Worm (Caenorhabditis elegans) whole organism, early embryonic: ENCODE data around the gene pbo-1.

Source experiments
- B0310.2 ChIP-seq: sonication (generic microtip); optimal IDR thresholded peaks from 2 replicates; lab custom pipeline; 2016; ENCODE audit warnings: mild to moderate bottlenecking, missing genetic modification characterization, missing compliant biosample characterization
- ama-1 ChIP-seq: fragments of 150-350 bp; optimal IDR thresholded peaks from 2 replicates; lab custom pipeline; 2014
- ceh-36 ChIP-seq: sonication (generic microtip); optimal IDR thresholded peaks from 2 replicates; lab custom pipeline; 2016; ENCODE audit warnings: missing genetic modification characterization, inconsistent platforms, missing compliant biosample characterization
- ets-7 ChIP-seq: sonication (generic microtip); optimal IDR thresholded peaks from 2 replicates; lab custom pipeline; 2016; ENCODE audit warnings: missing genotype, missing genetic modification characterization, missing compliant biosample characterization
- flt-1 ChIP-seq: fragments of 200-800 bp; sonication (Bioruptor generic); IDR thresholded peaks from 2 replicates; pipeline ENCODE4 v1.3.6; 2022; ENCODE audit warnings: missing genetic modification characterization, missing compliant biosample characterization
- hmbx-1 ChIP-seq: sonication (generic microtip); optimal IDR thresholded peaks from 2 replicates; lab custom pipeline; 2016; ENCODE audit warnings: mild to moderate bottlenecking, missing genetic modification characterization, missing compliant biosample characterization
- pes-1 ChIP-seq: fragments of 200-800 bp; sonication (Bioruptor generic); IDR thresholded peaks from 2 replicates; pipeline ENCODE4 v1.3.6; 2022; ENCODE audit warnings: missing genetic modification reagents, missing genetic modification characterization, missing compliant biosample characterization
- scrt-1 ChIP-seq: fragments of 200-800 bp; sonication (Bioruptor generic); IDR thresholded peaks from 2 replicates; pipeline ENCODE4 v1.3.6; 2022; ENCODE audit warnings: missing genetic modification characterization, missing compliant biosample characterization
- tbx-11 ChIP-seq: fragments of 200-800 bp; sonication (Bioruptor generic); IDR thresholded peaks from 2 replicates; pipeline ENCODE4 v1.3.6; 2022; ENCODE audit warnings: missing genetic modification characterization, missing compliant biosample characterization
- tbx-37 ChIP-seq: fragments of 200-800 bp; sonication (Bioruptor generic); conservative IDR thresholded peaks from 2 replicates; pipeline ENCODE4 v1.3.6; 2022; ENCODE audit warnings: missing genetic modification reagents, missing genetic modification characterization, missing compliant biosample characterization
- tra-4 ChIP-seq: sonication (generic microtip); optimal IDR thresholded peaks from 2 replicates; lab custom pipeline; 2017; ENCODE audit warnings: missing genetic modification characterization, missing compliant biosample characterization

DNA sequence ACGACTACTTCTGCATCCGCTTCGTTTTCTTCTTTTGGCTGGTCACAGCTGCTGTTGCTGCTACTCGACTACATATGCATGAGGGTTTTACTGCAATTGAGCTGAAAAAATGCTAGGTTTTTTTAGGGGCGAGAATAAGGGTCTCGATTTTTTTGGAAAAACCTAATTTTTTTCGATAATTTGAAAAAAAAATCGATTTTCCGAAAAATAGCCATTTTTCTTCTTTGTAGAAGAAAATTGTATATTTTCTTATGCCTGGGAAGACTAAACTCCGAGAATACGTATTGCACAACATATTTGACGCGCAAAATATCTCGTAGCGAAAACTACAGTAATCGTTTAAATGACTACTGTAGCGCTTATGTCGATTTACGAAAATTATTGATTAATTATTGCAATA, 30.3 kb upstream of the pbo-1 start, which contains the start of gene tmem-132:
- TF ChIP-seq ama-1 (lab: Kevin White, UChicago), result no peak
- no peak for TF ChIP-seq hmbx-1 (tag; lab: Kevin White, UChicago)
- TF ChIP-seq tbx-11 (GFP tag; lab: Robert Waterston, UW), result no peak
- no peak for TF ChIP-seq pes-1 (GFP tag; lab: Robert Waterston, UW)
- no peak for TF ChIP-seq flt-1 (GFP tag; lab: Robert Waterston, UW)
- TF ChIP-seq tra-4 (tag; lab: Kevin White, UChicago), result no peak
- no peak for TF ChIP-seq scrt-1
- no peak for TF ChIP-seq ets-7 (tag; lab: Kevin White, UChicago)
- no peak for TF ChIP-seq tbx-37
- no peak for TF ChIP-seq ceh-36 (tag; lab: Kevin White, UChicago)
- TF ChIP-seq B0310.2 (tag; lab: Kevin White, UChicago), result no peak
